Worm (Caenorhabditis elegans) whole organism, young adult: ENCODE results near the gene str-2.

Experiments used
- lag-1 ChIP-seq: fragments of 200-800 bp; sonication (Bioruptor generic); IDR thresholded peaks from 2 replicates; pipeline ENCODE4 v1.3.6; 2022; ENCODE audit warnings: missing genetic modification reagents, missing genetic modification characterization, missing compliant biosample characterization
- unc-62 ChIP-seq: fragments of 150-350 bp; optimal IDR thresholded peaks from 2 replicates; lab custom pipeline; 2014; ENCODE audit warnings: missing biosample characterization, missing genetic modification reagents, missing genetic modification characterization

DNA sequence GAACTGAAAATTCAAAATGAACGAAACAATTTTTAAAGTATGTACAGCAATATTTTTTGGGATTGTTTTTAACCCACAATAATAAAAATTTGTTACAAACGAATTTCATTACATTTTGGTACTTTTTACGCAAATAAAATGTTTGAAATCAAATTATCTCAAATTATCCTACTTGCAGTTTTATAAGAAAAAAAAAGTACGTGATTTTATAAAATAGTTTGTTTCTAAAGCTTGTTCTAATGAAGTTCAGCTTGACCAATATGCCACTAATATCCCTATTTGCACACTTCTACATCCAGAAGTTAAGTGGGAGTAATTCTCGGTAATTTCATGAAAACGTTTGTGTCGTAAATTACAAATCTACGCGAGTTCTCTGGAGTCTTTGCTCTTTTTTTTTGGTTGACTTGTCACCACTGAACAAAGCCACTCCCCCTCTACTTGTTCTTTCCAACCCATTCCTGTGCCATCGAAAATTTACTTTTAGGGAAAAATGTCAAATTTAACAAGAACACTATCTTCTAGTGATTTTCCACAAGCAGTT is 19.4 kb upstream of the str-2 start, which contains the start of gene sru-8:
- TF ChIP-seq unc-62 (GFP tag; lab: Kevin White, UChicago) (no peak), lag-1 (GFP tag; lab: Robert Waterston, UW) (no peak)
